Fruit fly (Drosophila melanogaster) whole organism, wandering third instar larva: Measurements from ENCODE around the gene CG3982.
A peak's percentile ranks its signal among the peaks of the same experiment; 100 is the strongest.

Source experiments
- Abd-B ChIP-seq: fragments of >200 bp; optimal IDR thresholded peaks from 2 replicates; lab custom pipeline; 2017; ENCODE audit warnings: missing biosample characterization, missing genetic modification characterization
- CG32264 ChIP-seq: fragments of 200-800 bp; sonication (Bioruptor generic); optimal IDR thresholded peaks from 2 replicates; lab custom pipeline; 2016; ENCODE audit warnings: missing biosample characterization, missing genetic modification characterization
- CG9705 ChIP-seq: fragments of 200-800 bp; sonication (Bioruptor generic); optimal IDR thresholded peaks from 2 replicates; lab custom pipeline; 2018; ENCODE audit warnings: missing biosample characterization, mild to moderate bottlenecking, missing genetic modification characterization
- CrebA ChIP-seq: fragments of 200-800 bp; sonication (Bioruptor generic); optimal IDR thresholded peaks from 2 replicates; lab custom pipeline; 2016; ENCODE audit warnings: missing biosample characterization, mild to moderate bottlenecking, missing genetic modification characterization, borderline replicate concordance
- Dfd ChIP-seq: fragments of >200 bp; optimal IDR thresholded peaks from 2 replicates; lab custom pipeline; 2017; ENCODE audit warnings: missing biosample characterization, missing genetic modification characterization
- Dif ChIP-seq: fragments of 200-275, 200-300 bp; sonication (Bioruptor generic); optimal IDR thresholded peaks from 2 replicates; lab custom pipeline; 2018; ENCODE audit warnings: missing biosample characterization, missing genetic modification characterization; ENCODE audit not compliant: partially characterized antibody
- GATAd ChIP-seq: sonication (Bioruptor generic); optimal IDR thresholded peaks from 2 replicates; lab custom pipeline; 2016; ENCODE audit warnings: missing biosample characterization, missing genetic modification characterization
- HLH106 ChIP-seq: fragments of 200-800 bp; optimal IDR thresholded peaks from 3 replicates; lab custom pipeline; 2019; ENCODE audit warnings: missing biosample characterization, mild to moderate bottlenecking, missing genetic modification characterization, moderate library complexity
- Hnf4 ChIP-seq: fragments of 200-800 bp; sonication (Bioruptor generic); optimal IDR thresholded peaks from 2 replicates; lab custom pipeline; 2016; ENCODE audit warnings: missing biosample characterization, mild to moderate bottlenecking, missing genetic modification characterization
- Hr78 ChIP-seq: fragments of >200 bp; optimal IDR thresholded peaks from 2 replicates; lab custom pipeline; 2017; ENCODE audit warnings: missing biosample characterization, missing genetic modification characterization
- Hr83 ChIP-seq: fragments of 200-300 bp; sonication (Bioruptor generic); optimal IDR thresholded peaks from 2 replicates; lab custom pipeline; 2016; ENCODE audit warnings: missing biosample characterization, mild to moderate bottlenecking, missing genetic modification characterization, moderate library complexity; ENCODE audit not compliant: poor library complexity, severe bottlenecking
- Jra ChIP-seq: sonication (Bioruptor generic); optimal IDR thresholded peaks from 2 replicates; lab custom pipeline; 2016; ENCODE audit warnings: missing biosample characterization, missing genetic modification characterization
- Mio ChIP-seq: sonication (Bioruptor generic); optimal IDR thresholded peaks from 2 replicates; lab custom pipeline; 2016; ENCODE audit warnings: missing biosample characterization, missing genetic modification characterization
- Myc ChIP-seq: fragments of >200 bp; optimal IDR thresholded peaks from 2 replicates; lab custom pipeline; 2017
- N ChIP-seq: fragments of >200 bp; optimal IDR thresholded peaks from 2 replicates; lab custom pipeline; 2018; ENCODE audit warnings: missing biosample characterization, missing external identifiers, missing genetic modification characterization
- OdsH ChIP-seq: fragments of 200-800 bp; sonication (Bioruptor generic); optimal IDR thresholded peaks from 2 replicates; lab custom pipeline; 2016; ENCODE audit warnings: missing biosample characterization, mild to moderate bottlenecking, missing genetic modification characterization
- Rel ChIP-seq, 2 experiments: fragments of 200-800 bp; sonication (Bioruptor generic) in 1 of 2; optimal IDR thresholded peaks; 2 replicates in 1 of 2; 3 replicates in 1 of 2; lab custom pipeline; 2016 to 2019; ENCODE audit warnings: mild to moderate bottlenecking in 2 of 2, missing biosample characterization in 2 of 2, missing genetic modification characterization in 2 of 2, moderate library complexity in 1 of 2
- Sp1 ChIP-seq: fragments of 200-800 bp; sonication (Bioruptor generic); optimal IDR thresholded peaks from 3 replicates; lab custom pipeline; 2019; ENCODE audit warnings: missing biosample characterization, mild to moderate bottlenecking, missing genetic modification characterization, moderate library complexity
- br ChIP-seq: fragments of 200-800 bp; sonication (Bioruptor generic); optimal IDR thresholded peaks from 2 replicates; lab custom pipeline; 2016; ENCODE audit warnings: missing biosample characterization, missing genetic modification characterization
- brk ChIP-seq: fragments of 200-800 bp; sonication (Bioruptor generic); optimal IDR thresholded peaks from 2 replicates; lab custom pipeline; 2016; ENCODE audit warnings: missing biosample characterization, mild to moderate bottlenecking, missing genetic modification characterization
- dl ChIP-seq, 2 experiments: fragments of 175-275, 200-275 bp in 1 of 2; fragments of 200-275 bp in 1 of 2; sonication (Bioruptor generic); optimal IDR thresholded peaks; lab custom pipeline; 2018; ENCODE audit warnings: mild to moderate bottlenecking in 2 of 2, missing biosample characterization in 2 of 2, missing genetic modification characterization in 2 of 2, moderate library complexity in 2 of 2; ENCODE audit not compliant: partially characterized antibody in 2 of 2, insufficient read depth in 1 of 2
- dmrt93B ChIP-seq: fragments of 200-800 bp; sonication (Bioruptor generic); optimal IDR thresholded peaks from 2 replicates; lab custom pipeline; 2018; ENCODE audit warnings: missing biosample characterization, mild to moderate bottlenecking, missing genetic modification characterization
- dsf ChIP-seq: sonication (Bioruptor generic); optimal IDR thresholded peaks from 2 replicates; lab custom pipeline; 2016; ENCODE audit warnings: missing biosample characterization, missing genetic modification characterization, borderline replicate concordance
- ey ChIP-seq: fragments of 200-800 bp; sonication (Bioruptor generic); optimal IDR thresholded peaks from 2 replicates; lab custom pipeline; 2016; ENCODE audit warnings: missing biosample characterization, missing genetic modification characterization
- foxo ChIP-seq, 2 experiments: fragments of 200-800 bp; sonication (Bioruptor generic); optimal IDR thresholded peaks; 2 replicates in 1 of 2; 3 replicates in 1 of 2; lab custom pipeline; 2016 to 2017; ENCODE audit warnings: missing biosample characterization in 2 of 2, missing genetic modification characterization in 2 of 2
- fru ChIP-seq: fragments of 200-800 bp; sonication (Bioruptor generic); optimal IDR thresholded peaks from 3 replicates; lab custom pipeline; 2016; ENCODE audit warnings: missing biosample characterization, mild to moderate bottlenecking, missing genetic modification characterization
- h ChIP-seq: fragments of 200-800 bp; sonication (Bioruptor generic); optimal IDR thresholded peaks from 3 replicates; lab custom pipeline; 2016; ENCODE audit warnings: missing biosample characterization, mild to moderate bottlenecking, missing genetic modification characterization
- jim ChIP-seq: fragments of 175-275, 200-325 bp; sonication (Bioruptor generic); optimal IDR thresholded peaks from 2 replicates; lab custom pipeline; 2016; ENCODE audit warnings: missing biosample characterization, mild to moderate bottlenecking, missing genetic modification characterization
- lola ChIP-seq: fragments of >200 bp; optimal IDR thresholded peaks from 2 replicates; lab custom pipeline; 2017; ENCODE audit warnings: missing biosample characterization, missing genetic modification characterization
- pan ChIP-seq: fragments of >200 bp; optimal IDR thresholded peaks from 2 replicates; lab custom pipeline; 2017
- psq ChIP-seq: fragments of 200-800 bp; sonication (Bioruptor generic); optimal IDR thresholded peaks from 3 replicates; lab custom pipeline; 2017; ENCODE audit warnings: missing biosample characterization, mild to moderate bottlenecking, missing genetic modification characterization, moderate library complexity
- rgr ChIP-seq: fragments of 200-800 bp; sonication (Bioruptor generic); optimal IDR thresholded peaks from 3 replicates; lab custom pipeline; 2016; ENCODE audit warnings: missing biosample characterization, mild to moderate bottlenecking, missing genetic modification characterization
- sage ChIP-seq: fragments of 200-800 bp; sonication (Bioruptor generic); optimal IDR thresholded peaks from 2 replicates; lab custom pipeline; 2016; ENCODE audit warnings: missing biosample characterization, mild to moderate bottlenecking, missing genetic modification characterization
- sv ChIP-seq: fragments of 200-800 bp; sonication (Bioruptor generic); optimal IDR thresholded peaks from 3 replicates; lab custom pipeline; 2016; ENCODE audit warnings: missing biosample characterization, missing genetic modification characterization
- tai ChIP-seq: sonication (Bioruptor generic); optimal IDR thresholded peaks from 2 replicates; lab custom pipeline; 2016; ENCODE audit warnings: missing biosample characterization, missing genetic modification characterization
- usp ChIP-seq: fragments of >200 bp; optimal IDR thresholded peaks from 2 replicates; lab custom pipeline; 2017; ENCODE audit warnings: missing biosample characterization, missing genetic modification characterization

Gene CG3982

dm6 chr3L:9410754-9411423 lies 6.3 kb downstream of the CG3982 start, which contains the start of the genes CG4022 and Cpsf5 (continued):
- TF ChIP-seq dmrt93B (GFP tag; lab: Kevin White, UChicago) (no peak), HLH106 (tag; lab: Kevin White, UChicago) (peak; percentile 84), foxo (GFP tag; optimal IDR thresholded peaks at IDR 0.05; lab: Kevin White, UChicago) (peak in 1 of 2 experiments; percentile 86), OdsH (GFP tag; lab: Kevin White, UChicago) (peak; percentile 77), lola (GFP tag; lab: Kevin White, UChicago) (no peak), h (GFP tag; lab: Kevin White, UChicago) (peak; percentile 77)

- no peak for TF ChIP-seq dl (GFP tag; optimal IDR thresholded peaks at IDR 0.05; lab: Kevin White, UChicago; ENCODE audit: insufficient read depth in 1 of 2, partially characterized antibody in 2 of 2)
- peak; percentile 15 for TF ChIP-seq psq (GFP tag; lab: Kevin White, UChicago)
- no peak for TF ChIP-seq Hr78 (GFP tag; lab: Kevin White, UChicago)
- TF ChIP-seq lola (GFP tag; lab: Kevin White, UChicago) = no peak
- no peak for TF ChIP-seq Dfd (GFP tag; lab: Kevin White, UChicago)
- TF ChIP-seq CG9705 = no peak
Observed at dm6 chr3L:9410030-9410589, 7.1 kb downstream of the CG3982 start.

dm6 chr3L:9404497-9404896 lies 12.7 kb downstream of the CG3982 start, which contains the start of gene Cpr67B:
TSS of gene Cpr67B (plus strand) at chr3L:9404797.
- no peak for TF ChIP-seq Dif (GFP tag; lab: Kevin White, UChicago)
- no peak for TF ChIP-seq Hr78 (GFP tag; lab: Kevin White, UChicago)
- no peak for TF ChIP-seq dsf (GFP tag; lab: Kevin White, UChicago)
- no peak for TF ChIP-seq CrebA (GFP tag; lab: Kevin White, UChicago)
- no peak for TF ChIP-seq Abd-B (GFP tag; lab: Kevin White, UChicago)
- TF ChIP-seq Dfd (GFP tag; lab: Kevin White, UChicago) = no peak
- TF ChIP-seq rgr (GFP tag; lab: Kevin White, UChicago) = no peak

dm6 chr3L:9402157-9402890 lies 14.9 kb downstream of the CG3982 start, which contains the start of gene eIF4E1:
TSS of gene eIF4E1 (minus strand) at chr3L:9402460.
- TF ChIP-seq dsf (GFP tag; lab: Kevin White, UChicago) = no peak
- TF ChIP-seq sage (GFP tag; lab: Kevin White, UChicago) = no peak
- no peak for TF ChIP-seq GATAd
- no peak for TF ChIP-seq CrebA (GFP tag; lab: Kevin White, UChicago)
- TF ChIP-seq dl (GFP tag; optimal IDR thresholded peaks at IDR 0.05; lab: Kevin White, UChicago; ENCODE audit: insufficient read depth in 1 of 2, partially characterized antibody in 2 of 2) = peak in 1 of 2 experiments; percentile 8
- peak; percentile 1 for TF ChIP-seq ey (GFP tag; lab: Kevin White, UChicago)
- TF ChIP-seq Hr78 (GFP tag; lab: Kevin White, UChicago) = no peak
- TF ChIP-seq Abd-B (GFP tag; lab: Kevin White, UChicago) = no peak
- TF ChIP-seq br (GFP tag; lab: Kevin White, UChicago) = peak; percentile 12
- TF ChIP-seq dmrt93B (GFP tag; lab: Kevin White, UChicago) = no peak
- TF ChIP-seq pan (lab: Kevin White, UChicago) = no peak
- peak; percentile 34 for TF ChIP-seq sv (GFP tag; lab: Kevin White, UChicago)
- TF ChIP-seq Mio (GFP tag; lab: Kevin White, UChicago) = no peak
- TF ChIP-seq h (GFP tag; lab: Kevin White, UChicago) = peak; percentile 9
- TF ChIP-seq CG32264 (GFP tag; lab: Kevin White, UChicago) = no peak
- TF ChIP-seq Sp1 (GFP tag; lab: Kevin White, UChicago) = peak; percentile 36
- TF ChIP-seq Hr83 (GFP tag; lab: Kevin White, UChicago) = no peak
- TF ChIP-seq CG9705 = no peak
- TF ChIP-seq psq (GFP tag; lab: Kevin White, UChicago) = no peak
- TF ChIP-seq tai (GFP tag; lab: Kevin White, UChicago) = no peak
- peak; percentile 53 for TF ChIP-seq Dif (GFP tag; lab: Kevin White, UChicago)
- TF ChIP-seq usp = no peak
- TF ChIP-seq Rel (GFP tag; optimal IDR thresholded peaks at IDR 0.05; lab: Kevin White, UChicago) = no peak
- peak; percentile 84 for TF ChIP-seq Rel (tag; optimal IDR thresholded peaks at IDR 0.05; lab: Kevin White, UChicago)
- TF ChIP-seq jim (GFP tag; lab: Kevin White, UChicago) = no peak
- peak; percentile 33 for TF ChIP-seq Myc (lab: Kevin White, UChicago)
- TF ChIP-seq OdsH (GFP tag; lab: Kevin White, UChicago) = no peak
- no peak for TF ChIP-seq Hnf4 (GFP tag; lab: Kevin White, UChicago)
- no peak for TF ChIP-seq fru (GFP tag; lab: Kevin White, UChicago)
- no peak for TF ChIP-seq Dfd (GFP tag; lab: Kevin White, UChicago)
- TF ChIP-seq brk = no peak
- TF ChIP-seq Jra (GFP tag; lab: Kevin White, UChicago) = no peak
- TF ChIP-seq foxo (GFP tag; optimal IDR thresholded peaks at IDR 0.05; lab: Kevin White, UChicago) = peak in 1 of 2 experiments; percentile 3
- no peak for TF ChIP-seq N (GFP tag; lab: Kevin White, UChicago)
- TF ChIP-seq HLH106 (tag; lab: Kevin White, UChicago) = no peak
- no peak for TF ChIP-seq lola (GFP tag; lab: Kevin White, UChicago)
- no peak for TF ChIP-seq rgr (GFP tag; lab: Kevin White, UChicago)
